Fruit fly (Drosophila melanogaster): ENCODE results near the gene Atac2.

The Atac2 gene

dm6 chr2L:18590942-18591257 is 21.1 kb downstream of the Atac2 start:
- TF ChIP-seq bab1 (GFP tag; optimal IDR thresholded peaks at IDR 0.05) (no peak), CG5204 (GFP tag; optimal IDR thresholded peaks at IDR 0.05) (no peak), CG33017 (tag; optimal IDR thresholded peaks at IDR 0.05) (no peak), ovo (GFP tag; optimal IDR thresholded peaks at IDR 0.05) (no peak), CG7045 (GFP tag; optimal IDR thresholded peaks at IDR 0.05) (no peak), tj (GFP tag; optimal IDR thresholded peaks at IDR 0.05) (no peak), CG12768 (GFP tag; optimal IDR thresholded peaks at IDR 0.05) (no peak), Crg-1 (GFP tag; optimal IDR thresholded peaks at IDR 0.05) (no peak), cic (GFP tag; optimal IDR thresholded peaks at IDR 0.05) (no peak), kay (GFP tag; ENCODE audit: borderline replicate concordance) (no peak), CG1620 (GFP tag; optimal IDR thresholded peaks at IDR 0.05) (no peak), CG14711 (tag; optimal IDR thresholded peaks at IDR 0.05) (no peak), Mnt (GFP tag; optimal IDR thresholded peaks at IDR 0.05) (no peak), Clk (GFP tag; optimal IDR thresholded peaks at IDR 0.05) (no peak), CG11617 (GFP tag; optimal IDR thresholded peaks at IDR 0.05) (no peak), Hr96 (GFP tag; optimal IDR thresholded peaks at IDR 0.05) (no peak), cnc (optimal IDR thresholded peaks at IDR 0.05) (no peak), pad (GFP tag; optimal IDR thresholded peaks at IDR 0.05) (no peak), toe (GFP tag; optimal IDR thresholded peaks at IDR 0.05) (no peak)

dm6 chr2L:18590100-18590941 is 21.7 kb downstream of the Atac2 start, which contains the start of the genes Pde11 and CG15160:
TSS of gene Pde11 (minus strand) at chr2L:18590342.
TSS of gene CG15160 (plus strand) at chr2L:18590891.
- TF ChIP-seq kay (GFP tag; ENCODE audit: borderline replicate concordance) (no peak), toe (GFP tag; optimal IDR thresholded peaks at IDR 0.05) (peak; percentile 52), CG14711 (tag; optimal IDR thresholded peaks at IDR 0.05) (no peak), bab1 (GFP tag; optimal IDR thresholded peaks at IDR 0.05) (no peak), CG11617 (GFP tag; optimal IDR thresholded peaks at IDR 0.05) (peak; percentile 12), pad (GFP tag; optimal IDR thresholded peaks at IDR 0.05) (peak; percentile 19), cnc (optimal IDR thresholded peaks at IDR 0.05) (no peak), CG33017 (tag; optimal IDR thresholded peaks at IDR 0.05) (no peak), CG5204 (GFP tag; optimal IDR thresholded peaks at IDR 0.05) (no peak), CG7101 (tag; optimal IDR thresholded peaks at IDR 0.05) (peak; percentile 7), Mnt (GFP tag; optimal IDR thresholded peaks at IDR 0.05) (peak; percentile 55), cic (GFP tag; optimal IDR thresholded peaks at IDR 0.05) (no peak), Hr96 (GFP tag; optimal IDR thresholded peaks at IDR 0.05) (peak; percentile 26), Crg-1 (GFP tag; optimal IDR thresholded peaks at IDR 0.05) (peak; percentile 24)

dm6 chr2L:18584617-18585016 is 27.4 kb downstream of the Atac2 start:
- TF ChIP-seq Mnt (GFP tag; optimal IDR thresholded peaks at IDR 0.05) (no peak), toe (GFP tag; optimal IDR thresholded peaks at IDR 0.05) (no peak), Crg-1 (GFP tag; optimal IDR thresholded peaks at IDR 0.05) (no peak), CG14711 (tag; optimal IDR thresholded peaks at IDR 0.05) (no peak), ovo (GFP tag; optimal IDR thresholded peaks at IDR 0.05) (no peak), Clk (GFP tag; optimal IDR thresholded peaks at IDR 0.05) (no peak), CG5204 (GFP tag; optimal IDR thresholded peaks at IDR 0.05) (no peak), CG1620 (GFP tag; optimal IDR thresholded peaks at IDR 0.05) (no peak), cnc (optimal IDR thresholded peaks at IDR 0.05) (no peak), tj (GFP tag; optimal IDR thresholded peaks at IDR 0.05) (no peak), CG12768 (GFP tag; optimal IDR thresholded peaks at IDR 0.05) (no peak), bab1 (GFP tag; optimal IDR thresholded peaks at IDR 0.05) (no peak), Hr96 (GFP tag; optimal IDR thresholded peaks at IDR 0.05) (no peak), pad (GFP tag; optimal IDR thresholded peaks at IDR 0.05) (no peak), kay (GFP tag; ENCODE audit: borderline replicate concordance) (no peak)

- no peak for TF ChIP-seq CG5204 (GFP tag; optimal IDR thresholded peaks at IDR 0.05)
- peak; percentile 57 for TF ChIP-seq kay (GFP tag; ENCODE audit: borderline replicate concordance)
These were observed 35.8 kb downstream of the Atac2 start for dm6 chr2L:18576250-18576649.

- TF ChIP-seq Mnt (GFP tag; optimal IDR thresholded peaks at IDR 0.05) (no peak), toe (GFP tag; optimal IDR thresholded peaks at IDR 0.05) (peak; percentile 62), Hr96 (GFP tag; optimal IDR thresholded peaks at IDR 0.05) (no peak), CG11617 (GFP tag; optimal IDR thresholded peaks at IDR 0.05) (no peak), CG1620 (GFP tag; optimal IDR thresholded peaks at IDR 0.05) (no peak), CG14711 (tag; optimal IDR thresholded peaks at IDR 0.05) (no peak), kay (GFP tag; ENCODE audit: borderline replicate concordance) (no peak), CG12768 (GFP tag; optimal IDR thresholded peaks at IDR 0.05) (peak; percentile 77), CG7045 (GFP tag; optimal IDR thresholded peaks at IDR 0.05) (no peak), CG7101 (tag; optimal IDR thresholded peaks at IDR 0.05) (no peak), ovo (GFP tag; optimal IDR thresholded peaks at IDR 0.05) (no peak), tj (GFP tag; optimal IDR thresholded peaks at IDR 0.05) (peak; percentile 64), CG33017 (tag; optimal IDR thresholded peaks at IDR 0.05) (no peak), CG5204 (GFP tag; optimal IDR thresholded peaks at IDR 0.05) (no peak), pad (GFP tag; optimal IDR thresholded peaks at IDR 0.05) (peak; percentile 3), Crg-1 (GFP tag; optimal IDR thresholded peaks at IDR 0.05) (no peak), Clk (GFP tag; optimal IDR thresholded peaks at IDR 0.05) (no peak), cic (GFP tag; optimal IDR thresholded peaks at IDR 0.05) (no peak), cnc (optimal IDR thresholded peaks at IDR 0.05) (no peak), bab1 (GFP tag; optimal IDR thresholded peaks at IDR 0.05) (no peak)
These were observed 39.5 kb downstream of the Atac2 start for dm6 chr2L:18572428-18573136.
